Fruit fly (Drosophila melanogaster) whole organism: ENCODE measurements around the gene Naglu.

Experiments used
- Dll ChIP-seq: fragments of >200 bp; optimal IDR thresholded peaks from 2 replicates; lab custom pipeline; 2017
- pan ChIP-seq: fragments of >200 bp; optimal IDR thresholded peaks from 2 replicates; lab custom pipeline; 2017
- psq ChIP-seq: fragments of >200 bp; optimal IDR thresholded peaks from 2 replicates; lab custom pipeline; 2017
- usp ChIP-seq: fragments of >200 bp; optimal IDR thresholded peaks from 2 replicates; lab custom pipeline; 2017; ENCODE audit warnings: missing biosample characterization, missing genetic modification characterization, mixed read lengths

dm6 chr2L:8376717-8377116, 35.0 kb downstream of the Naglu start, which contains the start of the genes CG13390 and CG17294:
- TF ChIP-seq pan (lab: Kevin White, UChicago) (no peak), usp (GFP tag; lab: Kevin White, UChicago) (no peak), Dll (no peak), psq (lab: Kevin White, UChicago) (no peak)
